Fruit fly (Drosophila melanogaster) whole organism, embryonic: ENCODE measurements around the gene Duba.
A peak's percentile ranks its signal among the peaks of the same experiment; 100 is the strongest.

ENCODE experiments used
- Aef1 ChIP-seq: fragments of 200-800 bp; sonication (Bioruptor generic); IDR thresholded peaks from 3 replicates; pipeline ENCODE4 v1.3.6; 2022; ENCODE audit warnings: missing biosample characterization, missing genetic modification characterization
- Antp ChIP-seq: fragments of 200-800 bp; sonication (Bioruptor generic); optimal IDR thresholded peaks from 3 replicates; lab custom pipeline; 2016; ENCODE audit warnings: missing biosample characterization, missing genetic modification characterization
- B-H1 ChIP-seq: fragments of 200-800 bp; sonication (Bioruptor generic); IDR thresholded peaks from 3 replicates; pipeline ENCODE4 v1.3.6; 2022; ENCODE audit warnings: missing biosample characterization, missing genetic modification characterization
- BtbVII ChIP-seq: fragments of 200-800 bp; sonication (Bioruptor generic); optimal IDR thresholded peaks from 3 replicates; lab custom pipeline; 2017; ENCODE audit warnings: missing biosample characterization, mild to moderate bottlenecking, missing genetic modification characterization
- CG13287 ChIP-seq: fragments of 200-800 bp; sonication (Bioruptor generic); IDR thresholded peaks from 2 replicates; pipeline ENCODE4 v1.3.6; 2022; ENCODE audit warnings: missing biosample characterization, missing genetic modification characterization; ENCODE audit not compliant: partially characterized antibody
- CG15011 ChIP-seq: fragments of 200-800 bp; sonication (Bioruptor generic); optimal IDR thresholded peaks from 3 replicates; lab custom pipeline; 2018; ENCODE audit warnings: missing biosample characterization, mild to moderate bottlenecking, missing genetic modification characterization
- CG15073 ChIP-seq: fragments of 200-800 bp; sonication (Bioruptor generic); optimal IDR thresholded peaks from 2 replicates; lab custom pipeline; 2016; ENCODE audit warnings: missing biosample characterization, missing genetic modification characterization
- CG15269 ChIP-seq: fragments of 200-800 bp; sonication (Bioruptor generic); optimal IDR thresholded peaks from 2 replicates; lab custom pipeline; 2018; ENCODE audit warnings: missing biosample characterization, mild to moderate bottlenecking, missing genetic modification characterization, moderate library complexity
- CG18599 ChIP-seq: fragments of 200-800 bp; sonication (Bioruptor generic); optimal IDR thresholded peaks from 3 replicates; lab custom pipeline; 2017; ENCODE audit warnings: missing biosample characterization, missing genetic modification characterization, mild to moderate bottlenecking, moderate library complexity, missing genetic modification reagents
- CG18764 ChIP-seq: fragments of 200-800 bp; sonication (Bioruptor generic); optimal IDR thresholded peaks from 3 replicates; lab custom pipeline; 2016; ENCODE audit warnings: missing biosample characterization, missing genetic modification characterization
- CG2202 ChIP-seq: fragments of 200-800 bp; sonication (Bioruptor generic); optimal IDR thresholded peaks from 2 replicates; lab custom pipeline; 2018; ENCODE audit warnings: missing biosample characterization, mild to moderate bottlenecking, missing genetic modification characterization
- CG3163 ChIP-seq: fragments of 200-800 bp; sonication (Bioruptor generic); optimal IDR thresholded peaks from 3 replicates; lab custom pipeline; 2016; ENCODE audit warnings: missing biosample characterization, missing genetic modification characterization
- CG33557 ChIP-seq: fragments of 200-800 bp; sonication (Bioruptor generic); optimal IDR thresholded peaks from 2 replicates; lab custom pipeline; 2019; ENCODE audit warnings: missing biosample characterization, mild to moderate bottlenecking, missing genetic modification characterization, moderate library complexity
- CG4360 ChIP-seq: fragments of 200-800 bp; sonication (Bioruptor generic); IDR thresholded peaks from 2 replicates; pipeline ENCODE4 v1.3.6; 2022; ENCODE audit warnings: missing biosample characterization, missing genetic modification characterization
- CG4617 ChIP-seq: fragments of 200-800 bp; sonication (Bioruptor generic); optimal IDR thresholded peaks from 3 replicates; lab custom pipeline; 2016; ENCODE audit warnings: missing biosample characterization, missing genetic modification characterization, borderline replicate concordance
- CG4707 ChIP-seq: fragments of 200-800 bp; sonication (Bioruptor generic); optimal IDR thresholded peaks from 2 replicates; lab custom pipeline; 2018; ENCODE audit warnings: missing biosample characterization, mild to moderate bottlenecking, missing genetic modification characterization, moderate library complexity
- CG6654 ChIP-seq: fragments of 200-800 bp; sonication (Bioruptor generic); optimal IDR thresholded peaks from 2 replicates; lab custom pipeline; 2017; ENCODE audit warnings: missing biosample characterization, mild to moderate bottlenecking, missing genetic modification characterization
- CG7745 ChIP-seq: fragments of 200-800 bp; sonication (Bioruptor generic); optimal IDR thresholded peaks from 2 replicates; lab custom pipeline; 2018; ENCODE audit warnings: missing biosample characterization, mild to moderate bottlenecking, missing genetic modification characterization, moderate library complexity
- CG8924 ChIP-seq: fragments of 200-800 bp; optimal IDR thresholded peaks from 3 replicates; lab custom pipeline; 2019; ENCODE audit warnings: missing biosample characterization, mild to moderate bottlenecking, missing genetic modification characterization, moderate library complexity
- CTCF ChIP-seq: fragments of 200-800 bp; sonication (Bioruptor generic); optimal IDR thresholded peaks from 2 replicates; lab custom pipeline; 2017; ENCODE audit warnings: missing biosample characterization, mild to moderate bottlenecking, missing genetic modification characterization, moderate library complexity
- CrebB ChIP-seq: fragments of 200-800 bp; sonication (Bioruptor generic); optimal IDR thresholded peaks from 3 replicates; lab custom pipeline; 2018; ENCODE audit warnings: missing biosample characterization, mild to moderate bottlenecking, missing genetic modification characterization
- D19B ChIP-seq: fragments of 200-800 bp; sonication (Bioruptor generic); optimal IDR thresholded peaks from 2 replicates; lab custom pipeline; 2017; ENCODE audit warnings: missing biosample characterization, mild to moderate bottlenecking, missing genetic modification characterization
- Doc2 ChIP-seq: fragments of 200-800 bp; sonication (Bioruptor generic); IDR thresholded peaks from 2 replicates; pipeline ENCODE4 v1.3.6; 2022; ENCODE audit warnings: missing biosample characterization, missing genetic modification characterization
- HLH54F ChIP-seq: fragments of 200-800 bp; sonication (Bioruptor generic); optimal IDR thresholded peaks from 3 replicates; lab custom pipeline; 2016; ENCODE audit warnings: missing biosample characterization, missing genetic modification characterization
- Mrtf ChIP-seq: fragments of 200-800 bp; sonication (Bioruptor generic); IDR thresholded peaks from 3 replicates; pipeline ENCODE4 v1.3.6; 2022; ENCODE audit warnings: missing biosample characterization, missing genetic modification characterization
- Sox100B ChIP-seq: fragments of 200-800 bp; sonication (Bioruptor generic); optimal IDR thresholded peaks from 3 replicates; lab custom pipeline; 2018; ENCODE audit warnings: missing biosample characterization, mild to moderate bottlenecking, missing genetic modification characterization
- Sry-β ChIP-seq: fragments of 200-800 bp; sonication (Bioruptor generic); optimal IDR thresholded peaks from 2 replicates; lab custom pipeline; 2018; ENCODE audit warnings: missing biosample characterization, mild to moderate bottlenecking, missing genetic modification characterization, moderate library complexity
- Usf ChIP-seq: fragments of 200-800 bp; sonication (Bioruptor generic); optimal IDR thresholded peaks from 2 replicates; lab custom pipeline; 2017; ENCODE audit warnings: missing genotype, missing biosample characterization, missing genetic modification characterization
- ap ChIP-seq: fragments of 200-800 bp; sonication (Bioruptor generic); IDR thresholded peaks from 2 replicates; pipeline ENCODE4 v1.3.6; 2022; ENCODE audit warnings: missing biosample characterization, missing genetic modification characterization
- cg ChIP-seq: fragments of 200-800 bp; sonication (Bioruptor generic); optimal IDR thresholded peaks from 3 replicates; lab custom pipeline; 2019; ENCODE audit warnings: missing biosample characterization, mild to moderate bottlenecking, missing genetic modification characterization, moderate library complexity
- da ChIP-seq: fragments of 200-800 bp; sonication (Bioruptor generic); optimal IDR thresholded peaks from 2 replicates; lab custom pipeline; 2016; ENCODE audit warnings: missing biosample characterization, missing genetic modification characterization
- dmrt11E ChIP-seq: fragments of 200-800 bp; sonication (Bioruptor generic); optimal IDR thresholded peaks from 3 replicates; lab custom pipeline; 2018; ENCODE audit warnings: missing biosample characterization, mild to moderate bottlenecking, missing genetic modification characterization, moderate library complexity
- dpn ChIP-seq, 2 experiments: fragments of 200-800 bp; sonication (Bioruptor generic); optimal IDR thresholded peaks; 3 replicates each; lab custom pipeline; 2016; ENCODE audit warnings: missing biosample characterization in 2 of 2, missing genetic modification characterization in 2 of 2
- eve ChIP-seq, 2 experiments: fragments of >200 bp; optimal IDR thresholded peaks; 2 replicates each; lab custom pipeline; 2017; ENCODE audit warnings: missing biosample characterization in 2 of 2, missing genetic modification characterization in 2 of 2
- eyg ChIP-seq: fragments of 200-800 bp; sonication (Bioruptor generic); optimal IDR thresholded peaks from 3 replicates; lab custom pipeline; 2016; ENCODE audit warnings: missing biosample characterization, missing genetic modification characterization
- gsb ChIP-seq: fragments of 200-800 bp; sonication (Bioruptor generic); IDR thresholded peaks from 2 replicates; pipeline ENCODE4 v1.3.6; 2022; ENCODE audit warnings: missing biosample characterization, missing genetic modification characterization
- insv ChIP-seq, 2 experiments: fragments of 200-800 bp; sonication (Bioruptor generic); optimal IDR thresholded peaks; 3 replicates each; lab custom pipeline; 2016 to 2018; ENCODE audit warnings: missing biosample characterization in 2 of 2, missing genetic modification characterization in 2 of 2
- lbe ChIP-seq: fragments of 200-800 bp; sonication (Bioruptor generic); optimal IDR thresholded peaks from 2 replicates; lab custom pipeline; 2016; ENCODE audit warnings: missing biosample characterization, mild to moderate bottlenecking, missing genetic modification characterization
- lmd ChIP-seq: fragments of 200-800 bp; sonication (Bioruptor generic); IDR thresholded peaks from 2 replicates; pipeline ENCODE4 v1.3.6; 2022; ENCODE audit warnings: missing biosample characterization, missing genetic modification characterization
- mirr ChIP-seq: fragments of 200-800 bp; sonication (Bioruptor generic); optimal IDR thresholded peaks from 3 replicates; lab custom pipeline; 2018; ENCODE audit warnings: missing biosample characterization, mild to moderate bottlenecking, missing genetic modification characterization
- nom ChIP-seq: fragments of 200-800 bp; sonication (Bioruptor generic); optimal IDR thresholded peaks from 2 replicates; lab custom pipeline; 2017; ENCODE audit warnings: missing biosample characterization, missing genetic modification characterization, mild to moderate bottlenecking, moderate library complexity, missing genetic modification reagents
- pb ChIP-seq: fragments of 200-800 bp; sonication (Bioruptor generic); optimal IDR thresholded peaks from 3 replicates; lab custom pipeline; 2016; ENCODE audit warnings: missing biosample characterization, missing genetic modification characterization
- pho ChIP-seq: fragments of 200-800 bp; sonication (Bioruptor generic); optimal IDR thresholded peaks from 2 replicates; lab custom pipeline; 2016; ENCODE audit warnings: missing biosample characterization, missing genetic modification characterization
- rib ChIP-seq: fragments of 200-800 bp; sonication (Bioruptor generic); IDR thresholded peaks from 2 replicates; pipeline ENCODE4 v1.3.6; 2022; ENCODE audit warnings: missing biosample characterization, missing genetic modification characterization
- vfl ChIP-seq: fragments of 200-800 bp; sonication (Bioruptor generic); optimal IDR thresholded peaks from 2 replicates; lab custom pipeline; 2016; ENCODE audit warnings: missing biosample characterization, missing genetic modification characterization
- wek ChIP-seq: fragments of 200-800 bp; sonication (Bioruptor generic); optimal IDR thresholded peaks from 3 replicates; lab custom pipeline; 2018; ENCODE audit warnings: missing biosample characterization, mild to moderate bottlenecking, missing genetic modification characterization, moderate library complexity

Duba gene

dm6 chr3L:11579919-11580318 is 29.3 kb downstream of the Duba start, which contains the start of gene CG43390 (continued):
- TF ChIP-seq CG15011 (peak; percentile 65), CG18764 (GFP tag; lab: Kevin White, UChicago) (no peak), wek (GFP tag; lab: Kevin White, UChicago) (peak; percentile 48)

DNA sequence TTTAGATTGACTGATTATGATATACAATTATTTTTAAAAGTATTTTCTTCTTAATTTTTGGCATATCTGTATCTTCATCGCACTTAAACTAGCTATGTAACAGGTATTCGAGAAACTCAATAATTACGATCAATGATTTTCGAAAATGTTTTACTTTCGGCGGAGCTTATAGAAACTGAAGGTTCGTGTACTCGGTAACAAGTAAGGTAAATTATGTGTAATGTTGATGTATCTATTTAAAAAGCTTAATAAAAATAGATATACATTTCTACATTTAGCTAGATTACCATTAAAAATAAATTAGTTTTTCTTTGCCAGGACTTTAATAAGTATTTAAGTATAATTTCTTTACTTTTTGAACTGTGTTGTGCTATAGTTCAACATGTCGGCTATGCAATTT is 30.4 kb downstream of the Duba start:
- TF ChIP-seq CTCF (peak; percentile 74), CG15073 (no peak)

DNA sequence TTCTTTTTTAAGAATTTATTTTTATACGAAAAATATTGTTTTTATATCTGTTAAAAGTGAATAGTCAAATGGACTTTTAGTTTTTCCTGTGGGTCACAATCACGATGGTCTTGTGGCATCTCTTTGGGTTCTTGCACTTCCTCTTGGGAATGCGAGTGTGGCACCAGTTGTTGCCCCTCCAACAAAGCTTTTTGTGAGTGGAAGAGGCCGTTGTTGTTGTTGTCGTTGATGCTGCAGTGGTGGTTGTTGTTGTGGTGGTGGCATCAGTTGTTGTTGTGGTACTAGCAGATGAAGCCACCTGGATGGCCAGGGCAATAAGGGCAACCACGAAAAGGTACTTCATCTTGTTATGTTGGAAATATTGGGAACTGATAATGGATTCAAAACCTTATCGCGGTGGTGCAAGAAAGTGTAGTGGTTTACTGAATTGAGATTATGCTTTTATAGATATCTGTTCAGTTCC is 31.0 kb downstream of the Duba start, which contains the start of gene CG33270:
CG33270 (minus strand) TSS at position 413 of the 463 bp plus-strand sequence.
- no peak for TF ChIP-seq insv (GFP tag; optimal IDR thresholded peaks at IDR 0.05; lab: Kevin White, UChicago)
- TF ChIP-seq CG4360 = peak; percentile 67
- peak; percentile 54; the same call in 1 of the 3 replicates for TF ChIP-seq Mrtf (GFP tag; lab: Robert Waterston, UW)

- TF ChIP-seq cg (GFP tag; lab: Kevin White, UChicago) (no peak), Doc2 (no peak), CG33557 (GFP tag; lab: Kevin White, UChicago) (no peak), Sox100B (GFP tag; lab: Kevin White, UChicago) (no peak), CG8924 (tag; lab: Kevin White, UChicago) (no peak), da (GFP tag; lab: Kevin White, UChicago) (no peak), Usf (GFP tag; lab: Kevin White, UChicago) (no peak), CG15269 (tag; lab: Kevin White, UChicago) (peak; percentile 7), CG4707 (GFP tag; lab: Kevin White, UChicago) (no peak), eyg (GFP tag; lab: Kevin White, UChicago) (no peak), CG7745 (no peak), D19B (GFP tag; lab: Kevin White, UChicago) (no peak), B-H1 (GFP tag; lab: Robert Waterston, UW) (no peak), pb (GFP tag; lab: Kevin White, UChicago) (no peak), lbe (GFP tag; lab: Kevin White, UChicago) (no peak), eve (GFP tag; optimal IDR thresholded peaks at IDR 0.05; lab: Kevin White, UChicago) (no peak), Sry-β (GFP tag; lab: Kevin White, UChicago) (no peak), Antp (GFP tag; lab: Kevin White, UChicago) (no peak), CG18599 (GFP tag; lab: Kevin White, UChicago) (peak; percentile 31), CG6654 (GFP tag; lab: Kevin White, UChicago) (no peak), vfl (GFP tag; lab: Kevin White, UChicago) (no peak), Aef1 (GFP tag; lab: Robert Waterston, UW) (no peak), CG13287 (GFP tag; lab: Robert Waterston, UW) (no peak), CG3163 (no peak), ap (GFP tag; lab: Robert Waterston, UW) (no peak), gsb (GFP tag; lab: Robert Waterston, UW) (no peak), mirr (GFP tag; lab: Kevin White, UChicago) (no peak), dpn (GFP tag; optimal IDR thresholded peaks at IDR 0.05; lab: Kevin White, UChicago) (no peak), nom (GFP tag; lab: Kevin White, UChicago) (no peak), pho (GFP tag; lab: Kevin White, UChicago) (no peak), HLH54F (no peak), CG2202 (tag; lab: Kevin White, UChicago) (no peak), rib (GFP tag; lab: Robert Waterston, UW) (no peak), BtbVII (no peak), lmd (GFP tag; lab: Robert Waterston, UW) (no peak), CG4617 (no peak), CG18764 (GFP tag; lab: Kevin White, UChicago) (no peak), CrebB (tag; lab: Kevin White, UChicago) (no peak), dmrt11E (tag; lab: Kevin White, UChicago) (no peak)
Measured at dm6 chr3L:11577395-11577794, 31.9 kb downstream of the Duba start, which contains the start of gene CG33271. Gene CG33271, minus strand, starts transcription at chr3L:11577495.
